Fruit fly (Drosophila melanogaster): ENCODE results near the gene Smox.

dm6 chrX:8152718-8153117 lies 10.6 kb upstream of the Smox start, which contains the start of gene CG18262:
- TF ChIP-seq h (optimal IDR thresholded peaks at IDR 0.05) (no peak), Myc (optimal IDR thresholded peaks at IDR 0.05) (no peak), insv (optimal IDR thresholded peaks at IDR 0.05) (no peak), Sin3A (optimal IDR thresholded peaks at IDR 0.05) (no peak), psq (optimal IDR thresholded peaks at IDR 0.05) (no peak)
